Worm (Caenorhabditis elegans): ENCODE measurements around the gene srv-2.

DNA sequence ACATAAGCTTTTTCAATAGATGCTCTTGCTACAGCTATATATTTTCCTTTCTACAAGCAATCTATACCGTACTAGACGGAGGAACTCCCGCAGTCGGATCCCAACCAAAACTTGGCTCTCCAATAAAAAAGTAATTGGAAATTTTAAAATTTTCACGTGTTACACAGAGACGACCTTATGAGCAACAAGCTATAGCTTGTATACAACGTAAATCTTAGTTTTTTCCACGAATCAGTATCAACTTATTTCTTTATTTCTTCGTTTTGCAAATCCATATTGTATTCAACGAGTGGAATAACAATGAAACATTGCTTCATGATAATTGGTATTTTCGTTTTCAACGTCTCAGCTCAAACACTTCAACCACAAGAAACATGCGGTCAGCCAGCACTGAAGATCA is 41.3 kb upstream of the srv-2 start, which contains the start of gene M28.4:
- TF ChIP-seq skn-1 (tag; optimal IDR thresholded peaks at IDR 0.05) (no peak), nhr-77 (tag; optimal IDR thresholded peaks at IDR 0.05) (no peak), ztf-4 (tag; optimal IDR thresholded peaks at IDR 0.05) (no peak), pag-3 (tag; optimal IDR thresholded peaks at IDR 0.05; ENCODE audit: borderline replicate concordance, insufficient read depth) (no peak), lin-15B (tag; optimal IDR thresholded peaks at IDR 0.05) (no peak), zag-1 (tag; optimal IDR thresholded peaks at IDR 0.05) (no peak), nhr-237 (tag; optimal IDR thresholded peaks at IDR 0.05) (no peak), hlh-17 (GFP tag; optimal IDR thresholded peaks at IDR 0.05; ENCODE audit: borderline replicate concordance) (no peak), mdl-1 (tag; optimal IDR thresholded peaks at IDR 0.05) (no peak), fos-1 (tag; optimal IDR thresholded peaks at IDR 0.05) (no peak), unc-62 (GFP tag; optimal IDR thresholded peaks at IDR 0.05) (no peak), C04F5.9 (tag; optimal IDR thresholded peaks at IDR 0.05) (no peak), sox-4 (tag; optimal IDR thresholded peaks at IDR 0.05) (no peak)
